Worm (Caenorhabditis elegans) whole organism, mixed stage, embryonic: ENCODE measurements around the gene syp-2.

ENCODE experiments used
- ceh-39 ChIP-seq: fragments of 150-350 bp; optimal IDR thresholded peaks from 2 replicates; lab custom pipeline; 2014; ENCODE audit warnings: missing biosample characterization, missing genetic modification characterization
- cnd-1 ChIP-seq: fragments of 200-800 bp; sonication (Bioruptor generic); optimal IDR thresholded peaks from 2 replicates; lab custom pipeline; 2018; ENCODE audit warnings: mild to moderate bottlenecking, missing genetic modification characterization, missing compliant biosample characterization
- lin-13 ChIP-seq: fragments of 150-350 bp; optimal IDR thresholded peaks from 2 replicates; lab custom pipeline; 2014; ENCODE audit warnings: missing biosample characterization, missing genetic modification characterization
- mab-5 ChIP-seq: fragments of 150-350 bp; optimal IDR thresholded peaks from 2 replicates; lab custom pipeline; 2014; ENCODE audit warnings: missing biosample characterization, missing genetic modification characterization
- nhr-12 ChIP-seq: fragments of 150-350 bp; optimal IDR thresholded peaks from 2 replicates; lab custom pipeline; 2014; ENCODE audit warnings: missing biosample characterization, missing genetic modification characterization
- nhr-2 ChIP-seq: fragments of 150-350 bp; optimal IDR thresholded peaks from 2 replicates; lab custom pipeline; 2014; ENCODE audit warnings: missing biosample characterization, missing genetic modification characterization
- nhr-28 ChIP-seq: fragments of 150-350 bp; optimal IDR thresholded peaks from 2 replicates; lab custom pipeline; 2014; ENCODE audit warnings: missing biosample characterization, missing genetic modification characterization
- nhr-76 ChIP-seq: sonication (generic microtip); optimal IDR thresholded peaks from 2 replicates; lab custom pipeline; 2017; ENCODE audit warnings: missing biosample characterization, missing genetic modification characterization
- sptf-1 ChIP-seq: sonication (generic microtip); optimal IDR thresholded peaks from 2 replicates; lab custom pipeline; 2017; ENCODE audit warnings: mild to moderate bottlenecking, missing genetic modification characterization, moderate library complexity, missing compliant biosample characterization
- ztf-11 ChIP-seq: fragments of 150-350 bp; optimal IDR thresholded peaks from 2 replicates; lab custom pipeline; 2014; ENCODE audit warnings: missing biosample characterization, missing genetic modification characterization

ce11 chrV:5587042-5587441 is 50.8 kb downstream of the syp-2 start:
- TF ChIP-seq ztf-11 (tag; lab: Kevin White, UChicago) (no peak), ceh-39 (tag; lab: Kevin White, UChicago) (no peak), nhr-76 (tag; lab: Kevin White, UChicago) (no peak), lin-13 (tag; lab: Kevin White, UChicago) (no peak), mab-5 (tag; lab: Kevin White, UChicago) (no peak), nhr-12 (tag; lab: Kevin White, UChicago) (no peak), nhr-28 (tag; lab: Kevin White, UChicago) (no peak), nhr-2 (tag; lab: Kevin White, UChicago) (no peak), cnd-1 (tag; lab: Kevin White, UChicago) (no peak), sptf-1 (no peak)
